Worm (Caenorhabditis elegans) whole organism, early embryonic: Measurements from ENCODE around the gene hmg-12.
A peak's percentile ranks its signal among the peaks of the same experiment; 100 is the strongest.

Source experiments
- B0310.2 ChIP-seq: sonication (generic microtip); optimal IDR thresholded peaks from 2 replicates; lab custom pipeline; 2016; ENCODE audit warnings: mild to moderate bottlenecking, missing genetic modification characterization, missing compliant biosample characterization
- F13C5.2 ChIP-seq: sonication (generic microtip); optimal IDR thresholded peaks from 2 replicates; lab custom pipeline; 2017; ENCODE audit warnings: mild to moderate bottlenecking, missing genetic modification characterization, inconsistent platforms, missing compliant biosample characterization
- aly-1 ChIP-seq: sonication (generic microtip); optimal IDR thresholded peaks from 2 replicates; lab custom pipeline; 2016; ENCODE audit warnings: missing genetic modification characterization, missing compliant biosample characterization
- ama-1 ChIP-seq: fragments of 150-350 bp; optimal IDR thresholded peaks from 2 replicates; lab custom pipeline; 2014
- ceh-13 ChIP-seq: fragments of 200-800 bp; sonication (Bioruptor generic); optimal IDR thresholded peaks from 2 replicates; lab custom pipeline; 2018; ENCODE audit warnings: mild to moderate bottlenecking, missing genetic modification characterization, missing compliant biosample characterization
- ets-7 ChIP-seq: sonication (generic microtip); optimal IDR thresholded peaks from 2 replicates; lab custom pipeline; 2016; ENCODE audit warnings: missing genotype, missing genetic modification characterization, missing compliant biosample characterization
- flt-1 ChIP-seq: fragments of 200-800 bp; sonication (Bioruptor generic); IDR thresholded peaks from 2 replicates; pipeline ENCODE4 v1.3.6; 2022; ENCODE audit warnings: missing genetic modification characterization, missing compliant biosample characterization
- hmbx-1 ChIP-seq: sonication (generic microtip); optimal IDR thresholded peaks from 2 replicates; lab custom pipeline; 2016; ENCODE audit warnings: mild to moderate bottlenecking, missing genetic modification characterization, missing compliant biosample characterization
- hnd-1 ChIP-seq: sonication (generic microtip); optimal IDR thresholded peaks from 2 replicates; lab custom pipeline; 2016; ENCODE audit warnings: missing genetic modification characterization, missing compliant biosample characterization
- pes-1 ChIP-seq: fragments of 200-800 bp; sonication (Bioruptor generic); IDR thresholded peaks from 2 replicates; pipeline ENCODE4 v1.3.6; 2022; ENCODE audit warnings: missing genetic modification reagents, missing genetic modification characterization, missing compliant biosample characterization
- scrt-1 ChIP-seq: fragments of 200-800 bp; sonication (Bioruptor generic); IDR thresholded peaks from 2 replicates; pipeline ENCODE4 v1.3.6; 2022; ENCODE audit warnings: missing genetic modification characterization, missing compliant biosample characterization
- tbx-11 ChIP-seq: fragments of 200-800 bp; sonication (Bioruptor generic); IDR thresholded peaks from 2 replicates; pipeline ENCODE4 v1.3.6; 2022; ENCODE audit warnings: missing genetic modification characterization, missing compliant biosample characterization
- tbx-37 ChIP-seq: fragments of 200-800 bp; sonication (Bioruptor generic); conservative IDR thresholded peaks from 2 replicates; pipeline ENCODE4 v1.3.6; 2022; ENCODE audit warnings: missing genetic modification reagents, missing genetic modification characterization, missing compliant biosample characterization
- tra-4 ChIP-seq: sonication (generic microtip); optimal IDR thresholded peaks from 2 replicates; lab custom pipeline; 2017; ENCODE audit warnings: missing genetic modification characterization, missing compliant biosample characterization

- no peak for TF ChIP-seq ama-1 (lab: Kevin White, UChicago)
- no peak for TF ChIP-seq hmbx-1
- no peak for TF ChIP-seq flt-1 (GFP tag; lab: Robert Waterston, UW)
- TF ChIP-seq ceh-13 (GFP tag; lab: Kevin White, UChicago), result no peak
- TF ChIP-seq aly-1 (tag; lab: Kevin White, UChicago), result no peak
- no peak for TF ChIP-seq tbx-37 (GFP tag; lab: Robert Waterston, UW)
- no peak for TF ChIP-seq B0310.2 (tag; lab: Kevin White, UChicago)
- TF ChIP-seq tbx-11 (GFP tag; lab: Robert Waterston, UW), result no peak
- TF ChIP-seq scrt-1 (GFP tag; lab: Robert Waterston, UW), result no peak
- TF ChIP-seq tra-4, result no peak
- TF ChIP-seq ets-7 (tag; lab: Kevin White, UChicago), result no peak
- peak; percentile 35; the same call in 1 of the 2 replicates for TF ChIP-seq pes-1 (GFP tag; lab: Robert Waterston, UW)
- TF ChIP-seq F13C5.2 (tag; lab: Kevin White, UChicago), result no peak
- TF ChIP-seq hnd-1 (tag; lab: Kevin White, UChicago), result no peak
Measured at ce11 chrII:11954811-11955210, 38.5 kb downstream of the hmg-12 start.
